Fruit fly (Drosophila melanogaster): ENCODE measurements around the gene Spag1.

Gene Spag1

DNA sequence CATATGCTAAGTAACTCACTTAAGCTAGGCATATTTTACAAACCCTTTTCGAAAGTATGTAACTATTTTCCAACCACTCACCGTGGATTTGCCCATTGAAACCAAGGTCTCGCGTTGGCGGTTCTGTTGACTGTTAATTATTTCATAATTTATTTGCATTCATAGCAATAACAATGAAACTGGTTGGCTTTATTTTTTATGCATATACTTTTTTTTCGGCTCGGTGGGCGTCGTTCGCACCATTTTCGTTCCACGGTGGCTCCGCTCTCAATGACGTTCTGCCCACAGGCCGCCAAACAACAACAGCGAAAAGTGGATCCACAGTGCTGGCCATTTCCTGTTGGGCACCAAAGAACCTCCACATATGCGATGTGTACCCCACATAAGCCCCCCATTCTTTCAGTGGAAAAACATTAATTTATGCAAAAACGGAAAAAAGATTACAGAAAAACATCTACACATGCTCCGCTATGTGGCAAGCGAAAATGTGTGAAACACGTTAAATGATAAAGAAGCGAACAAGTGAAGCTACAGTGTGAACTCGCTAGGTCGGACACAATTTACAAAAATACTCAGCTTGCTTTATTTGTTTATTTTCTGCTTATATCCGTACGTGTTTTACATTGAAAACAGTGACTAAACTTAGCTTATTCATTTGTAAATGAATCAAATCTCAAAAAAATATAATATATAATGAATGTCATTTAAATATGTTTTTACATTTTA lies 20.1 kb downstream of the Spag1 start:
- peak; percentile 28 for TF ChIP-seq bab1 (GFP tag; optimal IDR thresholded peaks at IDR 0.05)
- no peak for TF ChIP-seq CG7045 (GFP tag; optimal IDR thresholded peaks at IDR 0.05)
- TF ChIP-seq CG33017 (tag; optimal IDR thresholded peaks at IDR 0.05) = no peak
- no peak for TF ChIP-seq CG1620 (GFP tag; optimal IDR thresholded peaks at IDR 0.05)
- TF ChIP-seq tj (GFP tag; optimal IDR thresholded peaks at IDR 0.05) = peak; percentile 13
- no peak for TF ChIP-seq CG11617 (GFP tag; optimal IDR thresholded peaks at IDR 0.05)

DNA sequence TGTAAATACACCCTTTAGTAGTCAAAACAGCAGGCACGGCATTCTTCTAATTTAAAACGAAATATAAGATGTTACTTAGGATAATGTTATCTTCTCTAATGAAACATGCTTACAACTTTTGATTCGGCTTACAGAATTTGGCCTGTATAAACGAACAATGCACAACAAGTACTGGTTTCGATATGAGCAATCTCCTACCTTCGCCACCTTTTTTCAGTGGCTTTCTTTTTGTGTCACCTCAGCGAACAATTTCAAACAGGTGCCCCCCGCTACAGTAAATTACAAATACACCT lies 20.6 kb downstream of the Spag1 start:
- peak; percentile 57 for TF ChIP-seq kay (GFP tag; ENCODE audit: borderline replicate concordance)
- no peak for TF ChIP-seq toe (GFP tag; optimal IDR thresholded peaks at IDR 0.05)

DNA sequence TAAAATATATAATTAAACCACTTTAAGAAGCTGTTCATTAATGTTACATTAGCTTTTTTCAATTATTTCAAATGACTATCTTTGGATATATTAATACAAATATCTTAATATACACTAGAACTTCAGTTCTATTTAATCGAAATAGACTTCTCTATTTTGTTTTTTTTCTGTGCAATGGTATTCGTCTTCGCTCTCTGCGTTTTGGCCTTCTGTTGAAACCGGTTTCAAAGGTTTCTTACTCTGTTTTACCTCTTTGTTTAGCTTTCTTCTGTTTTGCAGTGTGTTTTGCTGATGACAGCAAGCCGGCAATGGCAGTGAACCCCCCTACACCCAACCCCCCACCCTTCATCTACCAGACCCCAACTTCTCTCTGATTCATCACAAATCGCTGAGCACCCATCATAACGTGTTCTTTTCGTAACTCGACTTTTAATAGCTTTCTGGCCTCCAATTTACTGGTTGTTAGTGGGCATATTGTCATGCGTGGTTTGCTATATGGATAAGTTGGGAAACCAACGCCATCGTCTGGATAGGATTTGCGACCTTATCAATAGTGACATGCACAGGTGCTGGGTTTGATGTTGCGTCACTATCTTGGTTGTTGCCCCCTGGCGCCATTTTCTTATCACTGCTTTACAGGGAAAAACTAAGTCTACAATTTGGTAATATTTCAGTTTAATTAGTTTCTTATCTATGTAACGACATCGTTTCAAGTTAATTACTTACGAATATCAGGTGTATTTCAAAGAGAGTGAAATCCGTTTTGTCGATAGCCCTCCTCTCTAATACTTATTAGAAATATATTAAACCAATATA lies 21.4 kb downstream of the Spag1 start:
- TF ChIP-seq CG14711 (tag; optimal IDR thresholded peaks at IDR 0.05) = no peak
- TF ChIP-seq Hr96 (GFP tag; optimal IDR thresholded peaks at IDR 0.05) = no peak
- no peak for TF ChIP-seq cic (GFP tag; optimal IDR thresholded peaks at IDR 0.05)
- TF ChIP-seq kay (GFP tag; ENCODE audit: borderline replicate concordance) = peak; percentile 26
- no peak for TF ChIP-seq Crg-1 (GFP tag; optimal IDR thresholded peaks at IDR 0.05)
- no peak for TF ChIP-seq Clk (GFP tag; optimal IDR thresholded peaks at IDR 0.05)
- no peak for TF ChIP-seq pad (GFP tag; optimal IDR thresholded peaks at IDR 0.05)
- TF ChIP-seq CG5204 (GFP tag; optimal IDR thresholded peaks at IDR 0.05) = no peak
- no peak for TF ChIP-seq CG11617 (GFP tag; optimal IDR thresholded peaks at IDR 0.05)
- TF ChIP-seq ovo (GFP tag; optimal IDR thresholded peaks at IDR 0.05) = no peak
- TF ChIP-seq CG33017 (tag; optimal IDR thresholded peaks at IDR 0.05) = peak; percentile 8
- no peak for TF ChIP-seq toe (GFP tag; optimal IDR thresholded peaks at IDR 0.05)
- no peak for TF ChIP-seq CG12768 (GFP tag; optimal IDR thresholded peaks at IDR 0.05)
- no peak for TF ChIP-seq CG7101 (tag; optimal IDR thresholded peaks at IDR 0.05)
- no peak for TF ChIP-seq Mnt (GFP tag; optimal IDR thresholded peaks at IDR 0.05)
- TF ChIP-seq bab1 (GFP tag; optimal IDR thresholded peaks at IDR 0.05) = peak; percentile 50
- TF ChIP-seq CG7045 (GFP tag; optimal IDR thresholded peaks at IDR 0.05) = no peak
- no peak for TF ChIP-seq CG1620 (GFP tag; optimal IDR thresholded peaks at IDR 0.05)
- no peak for TF ChIP-seq cnc (optimal IDR thresholded peaks at IDR 0.05)
- TF ChIP-seq tj (GFP tag; optimal IDR thresholded peaks at IDR 0.05) = peak; percentile 96

DNA sequence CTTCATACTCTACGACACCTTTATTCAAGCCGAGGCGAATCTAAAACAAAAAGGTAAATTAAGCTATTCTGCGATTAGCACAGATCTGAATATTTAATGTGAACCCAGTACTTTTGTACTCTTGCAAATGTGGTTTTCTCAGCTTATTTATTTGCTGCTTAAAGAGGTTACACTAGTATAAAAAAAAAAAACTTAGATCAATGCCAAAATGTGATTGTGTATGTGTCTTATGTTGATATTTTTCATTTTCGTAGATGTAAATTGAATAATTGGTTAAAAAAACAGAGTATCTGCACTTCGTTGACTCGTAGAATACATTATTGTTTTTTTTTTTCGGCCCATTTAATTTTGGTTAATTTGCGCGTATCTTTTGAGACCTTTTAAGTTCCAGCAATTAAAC lies 22.1 kb downstream of the Spag1 start:
- TF ChIP-seq CG12768 (GFP tag; optimal IDR thresholded peaks at IDR 0.05) (no peak), CG1620 (GFP tag; optimal IDR thresholded peaks at IDR 0.05) (no peak), CG11617 (GFP tag; optimal IDR thresholded peaks at IDR 0.05) (no peak), cic (GFP tag; optimal IDR thresholded peaks at IDR 0.05) (no peak), Crg-1 (GFP tag; optimal IDR thresholded peaks at IDR 0.05) (no peak), CG7045 (GFP tag; optimal IDR thresholded peaks at IDR 0.05) (no peak), CG5204 (GFP tag; optimal IDR thresholded peaks at IDR 0.05) (no peak), Hr96 (GFP tag; optimal IDR thresholded peaks at IDR 0.05) (no peak), kay (GFP tag; ENCODE audit: borderline replicate concordance) (no peak), CG7101 (tag; optimal IDR thresholded peaks at IDR 0.05) (no peak), CG14711 (tag; optimal IDR thresholded peaks at IDR 0.05) (peak; percentile 24), Clk (GFP tag; optimal IDR thresholded peaks at IDR 0.05) (no peak), Mnt (GFP tag; optimal IDR thresholded peaks at IDR 0.05) (no peak), pad (GFP tag; optimal IDR thresholded peaks at IDR 0.05) (no peak), cnc (optimal IDR thresholded peaks at IDR 0.05) (no peak), toe (GFP tag; optimal IDR thresholded peaks at IDR 0.05) (no peak), tj (GFP tag; optimal IDR thresholded peaks at IDR 0.05) (peak; percentile 22), CG33017 (tag; optimal IDR thresholded peaks at IDR 0.05) (no peak), bab1 (GFP tag; optimal IDR thresholded peaks at IDR 0.05) (peak; percentile 37), ovo (GFP tag; optimal IDR thresholded peaks at IDR 0.05) (no peak)

DNA sequence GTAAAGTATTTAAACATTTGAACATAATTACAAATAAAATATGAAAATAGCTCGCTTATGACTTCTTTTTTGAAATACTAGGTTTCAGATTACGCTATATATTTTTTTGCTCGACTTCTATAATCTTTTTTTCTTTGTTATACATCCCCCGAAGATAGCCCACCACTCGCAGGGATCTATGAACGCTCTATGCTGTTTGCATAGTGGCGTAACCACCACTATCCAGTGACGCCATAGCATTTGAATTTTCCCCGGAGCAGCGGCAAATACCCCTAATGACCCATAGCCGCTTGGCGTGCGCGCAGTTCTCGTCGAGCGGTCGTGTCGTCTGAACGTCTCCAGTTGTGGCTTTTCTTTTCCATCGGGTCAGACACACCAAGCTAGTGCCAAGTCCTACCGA lies 30.6 kb downstream of the Spag1 start, which contains the start of the genes CG14253 and CG46313:
TSS of gene CG14253 (plus strand) at position 301 of the 400 bp plus-strand sequence.
TSS of gene CG46313 (plus strand) at position 301 of the 400 bp plus-strand sequence.
- no peak for TF ChIP-seq Hr96 (GFP tag; optimal IDR thresholded peaks at IDR 0.05)
- TF ChIP-seq ovo (GFP tag; optimal IDR thresholded peaks at IDR 0.05) = no peak
- no peak for TF ChIP-seq bab1 (GFP tag; optimal IDR thresholded peaks at IDR 0.05)

DNA sequence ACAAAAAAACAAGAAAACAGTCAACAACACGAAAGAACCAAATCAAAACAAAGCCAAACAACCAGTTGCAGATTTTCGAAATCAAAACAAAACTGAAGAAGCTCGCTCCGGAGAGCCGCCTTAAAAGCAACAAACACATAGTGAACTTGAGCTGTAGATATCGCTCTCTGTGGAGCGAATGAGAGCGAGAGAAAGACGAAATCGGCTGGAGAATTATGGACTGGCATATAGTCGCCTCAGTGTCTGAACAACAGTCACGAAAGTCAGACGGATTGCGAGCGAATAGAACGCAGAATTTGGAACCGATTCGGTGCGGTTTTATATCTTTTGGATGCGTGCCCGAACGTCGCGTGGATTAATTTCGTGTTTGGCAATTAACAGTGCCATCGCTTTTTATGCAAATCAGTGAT lies 32.7 kb downstream of the Spag1 start:
- TF ChIP-seq kay (GFP tag; ENCODE audit: borderline replicate concordance) (peak; percentile 29), bab1 (GFP tag; optimal IDR thresholded peaks at IDR 0.05) (peak; percentile 42), Hr96 (GFP tag; optimal IDR thresholded peaks at IDR 0.05) (no peak)

DNA sequence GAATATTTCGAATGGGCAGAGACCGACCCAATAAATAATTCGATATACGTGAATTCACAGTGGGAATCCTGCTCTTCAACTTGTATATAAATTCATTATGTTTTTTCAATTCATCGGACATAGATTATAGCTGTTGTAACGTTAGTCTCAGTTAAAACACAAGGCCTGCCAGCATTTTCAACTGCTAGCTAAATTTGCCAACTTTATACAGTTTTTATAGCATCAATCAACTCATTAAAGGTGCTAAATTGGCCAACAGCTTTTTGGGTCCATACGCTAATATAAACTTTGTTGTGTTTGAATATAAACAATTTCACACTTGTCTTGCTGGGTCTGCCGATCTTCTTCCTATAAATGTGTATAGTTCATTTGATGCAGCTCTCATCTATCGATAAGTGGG lies 34.5 kb downstream of the Spag1 start:
- TF ChIP-seq cnc (optimal IDR thresholded peaks at IDR 0.05) (no peak), CG33017 (tag; optimal IDR thresholded peaks at IDR 0.05) (no peak)
